Fruit fly (Drosophila melanogaster) Kc167 (cell line): ENCODE results near the gene jvl.

Source experiments
- Myc ChIP-seq: fragments of >200 bp; optimal IDR thresholded peaks from 2 replicates; lab custom pipeline; 2017; ENCODE audit warnings: missing external identifiers
- Sin3A ChIP-seq: fragments of >200 bp; optimal IDR thresholded peaks from 2 replicates; lab custom pipeline; 2018; ENCODE audit warnings: missing external identifiers
- h ChIP-seq: fragments of >200 bp; optimal IDR thresholded peaks from 3 replicates; lab custom pipeline; 2018; ENCODE audit warnings: missing external identifiers
- insv ChIP-seq: fragments of >200 bp; optimal IDR thresholded peaks from 3 replicates; lab custom pipeline; 2018; ENCODE audit warnings: missing external identifiers
- psq ChIP-seq: fragments of >200 bp; optimal IDR thresholded peaks from 2 replicates; lab custom pipeline; 2017; ENCODE audit warnings: missing external identifiers
- ttk ChIP-seq: sonication (Bioruptor generic); optimal IDR thresholded peaks from 2 replicates; lab custom pipeline; 2017; ENCODE audit warnings: missing external identifiers

dm6 chr3R:14764131-14764530 is 22.7 kb downstream of the jvl start:
- no peak for TF ChIP-seq Sin3A (lab: Kevin White, UChicago)
- no peak for TF ChIP-seq ttk (lab: Kevin White, UChicago)
- no peak for TF ChIP-seq h (lab: Kevin White, UChicago)
- no peak for TF ChIP-seq psq (lab: Kevin White, UChicago)
- no peak for TF ChIP-seq Myc
- no peak for TF ChIP-seq insv (lab: Kevin White, UChicago)
